Worm (Caenorhabditis elegans) whole organism, L1 larva: ENCODE data around the gene fbxa-74.

Experiments used
- C16A3.4 ChIP-seq: fragments of 150-350 bp; optimal IDR thresholded peaks from 2 replicates; lab custom pipeline; 2014; ENCODE audit warnings: missing biosample characterization, missing genetic modification characterization
- Y116A8C.19 ChIP-seq: sonication (generic microtip); optimal IDR thresholded peaks from 2 replicates; lab custom pipeline; 2016; ENCODE audit warnings: missing compliant biosample characterization, missing genetic modification characterization, borderline replicate concordance
- aha-1 ChIP-seq: fragments of 150-350 bp; optimal IDR thresholded peaks from 2 replicates; lab custom pipeline; 2014; ENCODE audit warnings: missing biosample characterization, missing genetic modification characterization
- aly-2 ChIP-seq: fragments of 150-350 bp; optimal IDR thresholded peaks from 2 replicates; lab custom pipeline; 2014; ENCODE audit warnings: missing biosample characterization, missing genetic modification characterization
- ceh-63 ChIP-seq: fragments of 200-800 bp; sonication (Bioruptor generic); optimal IDR thresholded peaks from 2 replicates; lab custom pipeline; 2018; ENCODE audit warnings: mild to moderate bottlenecking, missing genetic modification characterization, missing compliant biosample characterization
- ceh-8 ChIP-seq: fragments of 200-800 bp; sonication (Bioruptor generic); optimal IDR thresholded peaks from 2 replicates; lab custom pipeline; 2018; ENCODE audit warnings: mild to moderate bottlenecking, missing genetic modification characterization, moderate library complexity, missing compliant biosample characterization
- dsc-1 ChIP-seq: sonication (generic microtip); optimal IDR thresholded peaks from 2 replicates; lab custom pipeline; 2016; ENCODE audit warnings: mild to moderate bottlenecking, missing genetic modification characterization, missing compliant biosample characterization
- efl-3 ChIP-seq: fragments of 200-800 bp; sonication (Bioruptor generic); optimal IDR thresholded peaks from 2 replicates; lab custom pipeline; 2018; ENCODE audit warnings: mild to moderate bottlenecking, missing genetic modification characterization, missing compliant biosample characterization
- elt-2 ChIP-seq: sonication (generic microtip); optimal IDR thresholded peaks from 2 replicates; lab custom pipeline; 2016; ENCODE audit warnings: missing genetic modification characterization, mild to moderate bottlenecking, inconsistent platforms, missing compliant biosample characterization, missing genetic modification reagents
- fkh-10 ChIP-seq: sonication (generic microtip); optimal IDR thresholded peaks from 2 replicates; lab custom pipeline; 2017; ENCODE audit warnings: missing biosample characterization, missing genetic modification reagents, missing genetic modification characterization
- fkh-4 ChIP-seq: sonication (generic microtip); optimal IDR thresholded peaks from 2 replicates; lab custom pipeline; 2016; ENCODE audit warnings: missing compliant biosample characterization, missing genetic modification characterization, borderline replicate concordance
- grh-1 ChIP-seq: fragments of 200-800 bp; sonication (Bioruptor generic); IDR thresholded peaks from 2 replicates; pipeline ENCODE4 v1.3.6; 2022; ENCODE audit warnings: missing genetic modification reagents, missing genetic modification characterization, missing compliant biosample characterization
- hlh-17 ChIP-seq: fragments of 200-800 bp; sonication (Bioruptor generic); optimal IDR thresholded peaks from 2 replicates; lab custom pipeline; 2018; ENCODE audit warnings: missing genetic modification characterization, mild to moderate bottlenecking, missing compliant biosample characterization, moderate library complexity, borderline replicate concordance
- hlh-4 ChIP-seq: sonication (generic microtip); optimal IDR thresholded peaks from 2 replicates; lab custom pipeline; 2016; ENCODE audit warnings: mild to moderate bottlenecking, missing genetic modification characterization, missing compliant biosample characterization
- irx-1 ChIP-seq: sonication (generic microtip); optimal IDR thresholded peaks from 2 replicates; lab custom pipeline; 2016; ENCODE audit warnings: missing genetic modification characterization, missing compliant biosample characterization
- lin-14 ChIP-seq: fragments of 200-800 bp; sonication (Bioruptor generic); optimal IDR thresholded peaks from 2 replicates; lab custom pipeline; 2018; ENCODE audit warnings: mild to moderate bottlenecking, missing genetic modification characterization, moderate library complexity, missing compliant biosample characterization
- lin-35 ChIP-seq, 2 experiments: fragments of 150-350 bp; optimal IDR thresholded peaks; 2 replicates each; lab custom pipeline; 2014; ENCODE audit warnings: missing biosample characterization in 2 of 2, missing genetic modification characterization in 2 of 2, missing genetic modification reagents in 2 of 2
- lin-39 ChIP-seq: fragments of 150-350 bp; optimal IDR thresholded peaks from 2 replicates; lab custom pipeline; 2014; ENCODE audit warnings: missing biosample characterization, missing genetic modification reagents, missing genetic modification characterization
- lir-3 ChIP-seq: sonication (generic microtip); optimal IDR thresholded peaks from 2 replicates; lab custom pipeline; 2016; ENCODE audit warnings: mild to moderate bottlenecking, missing genetic modification characterization, moderate library complexity, missing compliant biosample characterization; ENCODE audit not compliant: poor library complexity
- mdl-1 ChIP-seq, 2 experiments: fragments of 150-350 bp; optimal IDR thresholded peaks; 2 replicates each; lab custom pipeline; 2014 to 2017; ENCODE audit warnings: missing biosample characterization in 2 of 2, missing genetic modification characterization in 2 of 2, inconsistent platforms in 1 of 2
- mef-2 ChIP-seq: fragments of 150-350 bp; optimal IDR thresholded peaks from 2 replicates; lab custom pipeline; 2014; ENCODE audit warnings: missing biosample characterization, missing genetic modification characterization
- mep-1 ChIP-seq: fragments of 150-350 bp; optimal IDR thresholded peaks from 2 replicates; lab custom pipeline; 2014; ENCODE audit warnings: missing biosample characterization, missing genetic modification characterization
- nhr-20 ChIP-seq: sonication (generic microtip); optimal IDR thresholded peaks from 2 replicates; lab custom pipeline; 2016; ENCODE audit warnings: mild to moderate bottlenecking, missing genetic modification characterization, missing compliant biosample characterization
- nhr-71 ChIP-seq: sonication (generic microtip); optimal IDR thresholded peaks from 2 replicates; lab custom pipeline; 2016; ENCODE audit warnings: mild to moderate bottlenecking, missing genetic modification characterization, moderate library complexity, missing compliant biosample characterization
- nhr-77 ChIP-seq: fragments of 150-350 bp; optimal IDR thresholded peaks from 2 replicates; lab custom pipeline; 2014; ENCODE audit warnings: missing biosample characterization, missing genetic modification characterization
- nhr-90 ChIP-seq: sonication (generic microtip); optimal IDR thresholded peaks from 2 replicates; lab custom pipeline; 2016; ENCODE audit warnings: mild to moderate bottlenecking, missing genetic modification characterization, missing compliant biosample characterization; ENCODE audit not compliant: poor library complexity
- pag-3 ChIP-seq: sonication (generic microtip); optimal IDR thresholded peaks from 2 replicates; lab custom pipeline; 2017; ENCODE audit warnings: missing genetic modification characterization, mild to moderate bottlenecking, missing compliant biosample characterization, antibody characterized with exemption, borderline replicate concordance; ENCODE audit not compliant: insufficient read depth
- rnt-1 ChIP-seq: sonication (generic microtip); optimal IDR thresholded peaks from 2 replicates; lab custom pipeline; 2016; ENCODE audit warnings: mild to moderate bottlenecking, missing genetic modification characterization, moderate library complexity, missing compliant biosample characterization
- snpc-4 ChIP-seq: fragments of 150-350 bp; optimal IDR thresholded peaks from 2 replicates; lab custom pipeline; 2014; ENCODE audit warnings: missing biosample characterization, missing genetic modification characterization
- sox-4 ChIP-seq: sonication (generic microtip); optimal IDR thresholded peaks from 2 replicates; lab custom pipeline; 2016; ENCODE audit warnings: missing genetic modification characterization, missing compliant biosample characterization
- sptf-1 ChIP-seq: fragments of 150-350 bp; optimal IDR thresholded peaks from 2 replicates; lab custom pipeline; 2014; ENCODE audit warnings: missing biosample characterization, missing genetic modification characterization
- sup-37 ChIP-seq: fragments of 200-800 bp; sonication (Bioruptor generic); optimal IDR thresholded peaks from 2 replicates; lab custom pipeline; 2018; ENCODE audit warnings: mild to moderate bottlenecking, missing genetic modification characterization, missing compliant biosample characterization
- tbx-2 ChIP-seq: sonication (generic microtip); optimal IDR thresholded peaks from 2 replicates; lab custom pipeline; 2016; ENCODE audit warnings: missing genetic modification characterization, missing compliant biosample characterization
- unc-30 ChIP-seq: sonication (generic microtip); optimal IDR thresholded peaks from 2 replicates; lab custom pipeline; 2017; ENCODE audit warnings: missing biosample characterization, missing genetic modification characterization
- unc-62 ChIP-seq: fragments of 150-350 bp; optimal IDR thresholded peaks from 2 replicates; lab custom pipeline; 2014; ENCODE audit warnings: missing biosample characterization, missing genetic modification reagents, missing genetic modification characterization
- unc-86 ChIP-seq: sonication (generic microtip); optimal IDR thresholded peaks from 2 replicates; lab custom pipeline; 2016; ENCODE audit warnings: missing genetic modification characterization, missing compliant biosample characterization
- unc-98 ChIP-seq: fragments of 200-800 bp; sonication (Bioruptor generic); IDR thresholded peaks from 2 replicates; pipeline ENCODE4 v1.3.6; 2022; ENCODE audit warnings: missing genetic modification characterization, missing compliant biosample characterization
- zag-1 ChIP-seq: fragments of 150-350 bp; optimal IDR thresholded peaks from 2 replicates; lab custom pipeline; 2014; ENCODE audit warnings: missing biosample characterization, missing genetic modification characterization
- ztf-4 ChIP-seq: fragments of 150-350 bp; optimal IDR thresholded peaks from 2 replicates; lab custom pipeline; 2014; ENCODE audit warnings: missing biosample characterization, missing genetic modification characterization

The fbxa-74 gene

ce11 chrIII:1733412-1733811, 34.6 kb upstream of the fbxa-74 start:
- TF ChIP-seq hlh-4 (tag; lab: Kevin White, UChicago) (no peak), lin-14 (GFP tag; lab: Kevin White, UChicago) (peak; percentile 20), fkh-10 (peak; percentile 47)

- TF ChIP-seq pag-3 (tag; lab: Kevin White, UChicago) = no peak
Measured at ce11 chrIII:1733001-1733400, 34.2 kb upstream of the fbxa-74 start, which contains the start of gene ser-4. Gene ser-4 (minus strand): TSS chrIII:1733101.

ce11 chrIII:1731850-1732249, 33.1 kb upstream of the fbxa-74 start:
- TF ChIP-seq nhr-20 (tag; lab: Kevin White, UChicago) (no peak), irx-1 (tag; lab: Kevin White, UChicago) (no peak), dsc-1 (tag; lab: Kevin White, UChicago) (no peak), tbx-2 (no peak), nhr-90 (tag; lab: Kevin White, UChicago) (no peak), zag-1 (tag; lab: Kevin White, UChicago) (no peak), ztf-4 (tag; lab: Kevin White, UChicago) (no peak), fkh-10 (peak; percentile 87), aly-2 (tag; lab: Kevin White, UChicago) (no peak), nhr-71 (peak; percentile 3), mep-1 (no peak), lin-14 (GFP tag; lab: Kevin White, UChicago) (peak; percentile 62), Y116A8C.19 (tag; lab: Kevin White, UChicago) (no peak), lin-39 (tag; lab: Kevin White, UChicago) (no peak)

ce11 chrIII:1718800-1719199, 20.0 kb upstream of the fbxa-74 start:
- TF ChIP-seq grh-1 (no peak), mdl-1 (tag; optimal IDR thresholded peaks at IDR 0.05; lab: Kevin White, UChicago) (no peak), nhr-77 (tag; lab: Kevin White, UChicago) (no peak), unc-62 (GFP tag; lab: Kevin White, UChicago) (no peak), unc-30 (tag; lab: Kevin White, UChicago) (no peak), efl-3 (GFP tag; lab: Kevin White, UChicago) (no peak), rnt-1 (tag; lab: Kevin White, UChicago) (no peak)

ce11 chrIII:1717772-1718171, 19.0 kb upstream of the fbxa-74 start:
- TF ChIP-seq lin-35 (GFP tag; optimal IDR thresholded peaks at IDR 0.05; lab: Kevin White, UChicago) = no peak
- no peak for TF ChIP-seq hlh-17
- TF ChIP-seq lir-3 = no peak
- no peak for TF ChIP-seq tbx-2
- TF ChIP-seq hlh-4 (tag; lab: Kevin White, UChicago) = no peak
- no peak for TF ChIP-seq zag-1 (tag; lab: Kevin White, UChicago)
- TF ChIP-seq unc-98 (GFP tag; lab: Robert Waterston, UW) = no peak
- TF ChIP-seq elt-2 = no peak
- TF ChIP-seq unc-86 = no peak
- no peak for TF ChIP-seq mef-2 (tag; lab: Kevin White, UChicago)
- TF ChIP-seq lin-39 (tag; lab: Kevin White, UChicago) = no peak
- TF ChIP-seq ceh-8 = no peak
- no peak for TF ChIP-seq nhr-20 (tag; lab: Kevin White, UChicago)
- TF ChIP-seq Y116A8C.19 (tag; lab: Kevin White, UChicago) = no peak
- TF ChIP-seq fkh-10 = no peak

- no peak for TF ChIP-seq aly-2 (tag; lab: Kevin White, UChicago)
- TF ChIP-seq snpc-4 (tag; lab: Kevin White, UChicago) = no peak
- no peak for TF ChIP-seq lir-3
- no peak for TF ChIP-seq zag-1 (tag; lab: Kevin White, UChicago)
- TF ChIP-seq fkh-4 (tag; lab: Kevin White, UChicago) = no peak
- TF ChIP-seq C16A3.4 (tag; lab: Kevin White, UChicago) = no peak
- TF ChIP-seq unc-62 (GFP tag; lab: Kevin White, UChicago) = no peak
- TF ChIP-seq aha-1 (tag; lab: Kevin White, UChicago) = no peak
- no peak for TF ChIP-seq sptf-1 (tag; lab: Kevin White, UChicago)
- TF ChIP-seq sup-37 (GFP tag; lab: Kevin White, UChicago) = no peak
- no peak for TF ChIP-seq sox-4 (tag; lab: Kevin White, UChicago)
- TF ChIP-seq ceh-63 (GFP tag; lab: Kevin White, UChicago) = no peak
Measured at ce11 chrIII:1713991-1714611, 15.3 kb upstream of the fbxa-74 start.
